Worm (Caenorhabditis elegans) whole organism, young adult: ENCODE measurements around the gene nhr-28.

ENCODE experiments used
- B0035.1 ChIP-seq: sonication (generic microtip); optimal IDR thresholded peaks from 2 replicates; lab custom pipeline; 2016; ENCODE audit warnings: missing genetic modification characterization, mild to moderate bottlenecking, missing compliant biosample characterization, missing genotype, missing genetic modification reagents
- F23B12.7 ChIP-seq: sonication (generic microtip); optimal IDR thresholded peaks from 2 replicates; lab custom pipeline; 2017; ENCODE audit warnings: missing genetic modification characterization, mild to moderate bottlenecking, missing compliant biosample characterization, antibody characterized with exemption, moderate library complexity; ENCODE audit not compliant: insufficient read depth
- F52B5.7 ChIP-seq: sonication (generic microtip); optimal IDR thresholded peaks from 2 replicates; lab custom pipeline; 2016; ENCODE audit warnings: mild to moderate bottlenecking, missing genetic modification characterization, missing compliant biosample characterization
- K11D2.4 ChIP-seq: fragments of 200-800 bp; sonication (Bioruptor generic); IDR thresholded peaks from 2 replicates; pipeline ENCODE4 v1.3.6; 2022; ENCODE audit warnings: missing genetic modification reagents, missing genetic modification characterization, missing compliant biosample characterization
- K12H6.12 ChIP-seq: fragments of 200-800 bp; sonication (Bioruptor generic); optimal IDR thresholded peaks from 2 replicates; lab custom pipeline; 2018; ENCODE audit warnings: mild to moderate bottlenecking, missing genetic modification characterization, missing compliant biosample characterization
- akir-1 ChIP-seq: fragments of 200-800 bp; sonication (Bioruptor generic); optimal IDR thresholded peaks from 2 replicates; lab custom pipeline; 2018; ENCODE audit warnings: mild to moderate bottlenecking, missing genetic modification characterization, moderate library complexity, missing compliant biosample characterization
- aptf-2 ChIP-seq: fragments of 200-800 bp; sonication (Bioruptor generic); conservative IDR thresholded peaks from 2 replicates; pipeline ENCODE4 v1.3.6; 2022; ENCODE audit warnings: missing genetic modification reagents, missing genetic modification characterization, missing compliant biosample characterization
- aptf-3 ChIP-seq: fragments of 200-800 bp; sonication (Bioruptor generic); IDR thresholded peaks from 2 replicates; pipeline ENCODE4 v1.3.6; 2022; ENCODE audit warnings: missing genetic modification characterization, missing compliant biosample characterization
- athp-1 ChIP-seq: sonication (generic microtip); optimal IDR thresholded peaks from 2 replicates; lab custom pipeline; 2017; ENCODE audit warnings: mild to moderate bottlenecking, missing genetic modification characterization, missing compliant biosample characterization
- bed-1 ChIP-seq: fragments of 200-800 bp; sonication (Bioruptor generic); IDR thresholded peaks from 2 replicates; pipeline ENCODE4 v1.3.6; 2022; ENCODE audit warnings: missing genetic modification reagents, missing genetic modification characterization, missing compliant biosample characterization
- ccch-3 ChIP-seq: fragments of 200-800 bp; sonication (Bioruptor generic); optimal IDR thresholded peaks from 2 replicates; lab custom pipeline; 2018; ENCODE audit warnings: mild to moderate bottlenecking, missing genetic modification characterization, missing compliant biosample characterization
- cebp-1 ChIP-seq, 2 experiments: fragments of 200-800 bp in 1 of 2; sonication (Bioruptor generic) in 1 of 2; sonication (generic microtip) in 1 of 2; IDR thresholded peaks in 1 of 2; optimal IDR thresholded peaks in 1 of 2; 2 replicates each; pipeline versions ENCODE4 v1.3.6 to Lab custom; 2017 to 2022; ENCODE audit warnings: missing compliant biosample characterization in 2 of 2, missing genetic modification characterization in 2 of 2, mild to moderate bottlenecking in 1 of 2, missing genetic modification reagents in 1 of 2, moderate library complexity in 1 of 2
- ceh-100 ChIP-seq: fragments of 200-800 bp; sonication (Bioruptor generic); IDR thresholded peaks from 2 replicates; pipeline ENCODE4 v1.3.6; 2022; ENCODE audit warnings: missing genetic modification reagents, missing genetic modification characterization, missing compliant biosample characterization
- ceh-79 ChIP-seq: sonication (generic microtip); optimal IDR thresholded peaks from 2 replicates; lab custom pipeline; 2017; ENCODE audit warnings: mild to moderate bottlenecking, missing genetic modification characterization, missing compliant biosample characterization
- die-1 ChIP-seq: sonication (generic microtip); optimal IDR thresholded peaks from 2 replicates; lab custom pipeline; 2016; ENCODE audit warnings: missing genotype, mild to moderate bottlenecking, missing genetic modification characterization, missing compliant biosample characterization
- dox-1 ChIP-seq: fragments of 200-800 bp; sonication (Bioruptor generic); IDR thresholded peaks from 2 replicates; pipeline ENCODE4 v1.3.6; 2022; ENCODE audit warnings: missing genetic modification reagents, missing genetic modification characterization, missing compliant biosample characterization
- egl-18 ChIP-seq: fragments of 200-800 bp; sonication (Bioruptor generic); IDR thresholded peaks from 2 replicates; pipeline ENCODE4 v1.3.6; 2022; ENCODE audit warnings: missing genetic modification reagents, missing genetic modification characterization, missing compliant biosample characterization
- egl-44 ChIP-seq: fragments of 200-800 bp; sonication (Bioruptor generic); IDR thresholded peaks from 2 replicates; pipeline ENCODE4 v1.3.6; 2022; ENCODE audit warnings: missing genetic modification reagents, missing genetic modification characterization, missing compliant biosample characterization
- ets-4 ChIP-seq: fragments of 200-800 bp; sonication (Bioruptor generic); optimal IDR thresholded peaks from 2 replicates; lab custom pipeline; 2018; ENCODE audit warnings: mild to moderate bottlenecking, missing genetic modification characterization, missing compliant biosample characterization
- fkh-3 ChIP-seq: sonication (generic microtip); optimal IDR thresholded peaks from 2 replicates; lab custom pipeline; 2016; ENCODE audit warnings: mild to moderate bottlenecking, missing genetic modification characterization, missing compliant biosample characterization
- gei-17 ChIP-seq: fragments of 200-800 bp; sonication (Bioruptor generic); optimal IDR thresholded peaks from 2 replicates; lab custom pipeline; 2018; ENCODE audit warnings: mild to moderate bottlenecking, missing genetic modification characterization, missing compliant biosample characterization
- hlh-12 ChIP-seq: sonication (generic microtip); optimal IDR thresholded peaks from 2 replicates; lab custom pipeline; 2016; ENCODE audit warnings: missing genetic modification characterization, missing compliant biosample characterization
- hlh-26 ChIP-seq: fragments of 200-800 bp; sonication (Bioruptor generic); conservative IDR thresholded peaks from 2 replicates; pipeline ENCODE4 v1.3.6; 2022; ENCODE audit warnings: missing genetic modification reagents, missing genetic modification characterization, missing compliant biosample characterization
- let-526 ChIP-seq: fragments of 200-800 bp; sonication (Bioruptor generic); IDR thresholded peaks from 2 replicates; pipeline ENCODE4 v1.3.6; 2022; ENCODE audit warnings: missing genetic modification reagents, missing genetic modification characterization, missing compliant biosample characterization
- lin-26 ChIP-seq: fragments of 200-800 bp; sonication (Bioruptor generic); IDR thresholded peaks from 2 replicates; pipeline ENCODE4 v1.3.6; 2022; ENCODE audit warnings: missing genetic modification reagents, missing genetic modification characterization, missing compliant biosample characterization
- lin-35 ChIP-seq, 3 experiments: fragments of 150-350 bp in 2 of 3; sonication (generic microtip) in 1 of 3; optimal IDR thresholded peaks; 2 replicates each; lab custom pipeline; 2014 to 2018; ENCODE audit warnings: missing biosample characterization in 3 of 3, missing genetic modification characterization in 3 of 3, missing genetic modification reagents in 3 of 3
- lsl-1 ChIP-seq: fragments of 200-800 bp; sonication (Bioruptor generic); optimal IDR thresholded peaks from 2 replicates; lab custom pipeline; 2018; ENCODE audit warnings: mild to moderate bottlenecking, missing genetic modification characterization, moderate library complexity, missing compliant biosample characterization
- lsy-27 ChIP-seq: sonication (generic microtip); optimal IDR thresholded peaks from 2 replicates; lab custom pipeline; 2017; ENCODE audit warnings: missing genetic modification characterization, mild to moderate bottlenecking, missing compliant biosample characterization, antibody characterized with exemption, missing genotype, borderline replicate concordance; ENCODE audit not compliant: insufficient read depth
- madf-10 ChIP-seq: sonication (generic microtip); optimal IDR thresholded peaks from 2 replicates; lab custom pipeline; 2016; ENCODE audit warnings: mild to moderate bottlenecking, missing genetic modification characterization, missing compliant biosample characterization
- mel-28 ChIP-seq: sonication (generic microtip); optimal IDR thresholded peaks from 2 replicates; lab custom pipeline; 2016; ENCODE audit warnings: borderline replicate concordance, mild to moderate bottlenecking, missing genetic modification characterization, missing compliant biosample characterization
- mes-4 ChIP-seq: sonication (generic microtip); optimal IDR thresholded peaks from 2 replicates; lab custom pipeline; 2016; ENCODE audit warnings: missing genotype, missing genetic modification characterization, missing compliant biosample characterization
- mxl-1 ChIP-seq: sonication (generic microtip); optimal IDR thresholded peaks from 2 replicates; lab custom pipeline; 2016; ENCODE audit warnings: missing genetic modification characterization, missing compliant biosample characterization
- nfya-2 ChIP-seq: fragments of 200-800 bp; sonication (Bioruptor generic); IDR thresholded peaks from 2 replicates; pipeline ENCODE4 v1.3.6; 2022; ENCODE audit warnings: missing genetic modification reagents, missing genetic modification characterization, missing compliant biosample characterization
- nfyb-1 ChIP-seq: fragments of 200-800 bp; sonication (Bioruptor generic); IDR thresholded peaks from 2 replicates; pipeline ENCODE4 v1.3.6; 2022; ENCODE audit warnings: missing genetic modification reagents, missing genetic modification characterization, missing compliant biosample characterization
- nhr-27 ChIP-seq: fragments of 200-800 bp; sonication (Bioruptor generic); optimal IDR thresholded peaks from 2 replicates; lab custom pipeline; 2018; ENCODE audit warnings: mild to moderate bottlenecking, missing genetic modification characterization, moderate library complexity, missing compliant biosample characterization
- rcor-1 ChIP-seq: fragments of 200-800 bp; sonication (Bioruptor generic); IDR thresholded peaks from 2 replicates; pipeline ENCODE4 v1.3.6; 2022; ENCODE audit warnings: missing genetic modification reagents, missing genetic modification characterization, missing compliant biosample characterization
- sea-2 ChIP-seq: fragments of 200-800 bp; sonication (Bioruptor generic); IDR thresholded peaks from 2 replicates; pipeline ENCODE4 v1.3.6; 2022; ENCODE audit warnings: missing genetic modification characterization, missing compliant biosample characterization
- snpc-1.1 ChIP-seq: sonication (generic microtip); optimal IDR thresholded peaks from 2 replicates; lab custom pipeline; 2017; ENCODE audit warnings: missing genetic modification characterization, mild to moderate bottlenecking, missing compliant biosample characterization, antibody characterized with exemption, moderate library complexity, missing genotype, missing genetic modification reagents; ENCODE audit not compliant: insufficient read depth
- snpc-4 ChIP-seq, 5 experiments: fragments of 150-350 bp in 1 of 5; sonication (generic microtip) in 4 of 5; optimal IDR thresholded peaks; 2 replicates each; lab custom pipeline; 2014 to 2018; ENCODE audit warnings: missing genetic modification characterization in 5 of 5, missing biosample characterization in 3 of 5, antibody characterized with exemption in 2 of 5, mild to moderate bottlenecking in 2 of 5, missing compliant biosample characterization in 2 of 5, missing genotype in 2 of 5, moderate library complexity in 2 of 5, missing genetic modification reagents in 1 of 5
- somi-1 ChIP-seq: fragments of 200-800 bp; sonication (Bioruptor generic); optimal IDR thresholded peaks from 2 replicates; lab custom pipeline; 2018; ENCODE audit warnings: mild to moderate bottlenecking, missing genetic modification characterization, missing compliant biosample characterization
- tbx-9 ChIP-seq: sonication (generic microtip); optimal IDR thresholded peaks from 2 replicates; lab custom pipeline; 2016; ENCODE audit warnings: borderline replicate concordance, missing genetic modification characterization, inconsistent platforms, missing compliant biosample characterization
- unc-130 ChIP-seq: sonication (generic microtip); optimal IDR thresholded peaks from 2 replicates; lab custom pipeline; 2016; ENCODE audit warnings: missing genetic modification reagents, missing genetic modification characterization, missing compliant biosample characterization
- unc-62 ChIP-seq: fragments of 150-350 bp; optimal IDR thresholded peaks from 2 replicates; lab custom pipeline; 2014; ENCODE audit warnings: missing biosample characterization, missing genetic modification reagents, missing genetic modification characterization
- zim-3 ChIP-seq: sonication (generic microtip); optimal IDR thresholded peaks from 2 replicates; lab custom pipeline; 2017; ENCODE audit warnings: mild to moderate bottlenecking, missing genetic modification characterization, moderate library complexity, missing compliant biosample characterization
- ztf-18 ChIP-seq: sonication (generic microtip); optimal IDR thresholded peaks from 2 replicates; lab custom pipeline; 2016; ENCODE audit warnings: missing genotype, mild to moderate bottlenecking, missing genetic modification characterization, missing compliant biosample characterization
- ztf-22 ChIP-seq: fragments of 200-800 bp; sonication (Bioruptor generic); optimal IDR thresholded peaks from 2 replicates; lab custom pipeline; 2018; ENCODE audit warnings: mild to moderate bottlenecking, missing genetic modification characterization, moderate library complexity, missing compliant biosample characterization
- ztf-25 ChIP-seq: fragments of 200-800 bp; sonication (Bioruptor generic); IDR thresholded peaks from 2 replicates; pipeline ENCODE4 v1.3.6; 2022; ENCODE audit warnings: missing genetic modification reagents, missing genetic modification characterization, missing compliant biosample characterization

Gene nhr-28

DNA sequence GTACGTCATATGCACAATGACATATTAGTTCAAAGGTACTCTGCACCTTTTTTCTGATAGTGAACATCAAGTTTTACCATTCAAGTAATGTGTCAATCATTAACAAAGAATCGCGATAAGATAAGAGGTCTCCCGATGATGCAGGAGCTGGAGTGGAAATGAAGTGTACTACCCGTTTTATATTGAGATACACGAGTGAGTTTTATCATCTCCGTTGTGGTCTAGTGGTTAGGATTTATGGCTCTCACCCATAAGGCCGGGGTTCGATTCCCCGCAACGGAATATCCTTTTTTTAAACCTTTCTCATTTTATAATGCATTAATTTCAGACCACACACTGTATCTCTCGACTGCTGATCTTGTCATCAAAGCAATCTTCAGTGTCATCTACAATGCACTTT is 23.1 kb downstream of the nhr-28 start (continued):
- TF ChIP-seq F23B12.7 (tag; lab: Kevin White, UChicago) (peak; percentile 62), B0035.1 (tag; lab: Kevin White, UChicago) (peak; percentile 52), sea-2 (no peak), rcor-1 (GFP tag; lab: Robert Waterston, UW) (peak; percentile 53), nfyb-1 (peak; percentile 85), mxl-1 (tag; lab: Kevin White, UChicago) (peak; percentile 14), madf-10 (tag; lab: Kevin White, UChicago) (peak; percentile 74), ztf-18 (peak; percentile 48), tbx-9 (tag; lab: Kevin White, UChicago) (no peak), mes-4 (tag; lab: Kevin White, UChicago) (peak; percentile 41), let-526 (GFP tag; lab: Robert Waterston, UW) (no peak), K12H6.12 (tag; lab: Kevin White, UChicago) (no peak), gei-17 (peak; percentile 57), cebp-1 (GFP tag; IDR thresholded peaks at IDR 0.05; lab: Robert Waterston, UW) (peak; percentile 43; the same call in 1 of the 2 replicates), cebp-1 (tag; optimal IDR thresholded peaks at IDR 0.05; lab: Kevin White, UChicago) (peak; percentile 63), athp-1 (tag; lab: Kevin White, UChicago) (peak; percentile 39), lsy-27 (tag; lab: Kevin White, UChicago) (peak; percentile 20), hlh-26 (GFP tag; lab: Robert Waterston, UW) (no peak), snpc-4 (GFP tag; optimal IDR thresholded peaks at IDR 0.05; lab: Kevin White, UChicago) (peak; percentile 80), snpc-4 (tag; optimal IDR thresholded peaks at IDR 0.05; lab: Kevin White, UChicago) (peak; percentile 32 to 82 (median 48)), lin-26 (GFP tag; lab: Robert Waterston, UW) (peak; percentile 85), aptf-2 (GFP tag; lab: Robert Waterston, UW) (no peak), ztf-22 (GFP tag; lab: Kevin White, UChicago) (peak; percentile 36), K11D2.4 (no peak), zim-3 (peak; percentile 62), fkh-3 (tag; lab: Kevin White, UChicago) (no peak), ceh-100 (GFP tag; lab: Robert Waterston, UW) (peak; percentile 33; the same call in 1 of the 2 replicates), ets-4 (peak; percentile 49), die-1 (peak; percentile 86), egl-18 (GFP tag; lab: Robert Waterston, UW) (no peak), unc-130 (peak; percentile 13), ceh-79 (tag; lab: Kevin White, UChicago) (no peak), aptf-3 (GFP tag; lab: Robert Waterston, UW) (no peak), akir-1 (GFP tag; lab: Kevin White, UChicago) (peak; percentile 57), mel-28 (tag; lab: Kevin White, UChicago) (no peak), ccch-3 (GFP tag; lab: Kevin White, UChicago) (no peak), hlh-12 (tag; lab: Kevin White, UChicago) (peak; percentile 66), nhr-27 (tag; lab: Kevin White, UChicago) (no peak), bed-1 (GFP tag; lab: Robert Waterston, UW) (no peak), dox-1 (peak; percentile 87; the same call in 1 of the 2 replicates), nfya-2 (GFP tag; lab: Robert Waterston, UW) (no peak), somi-1 (GFP tag; lab: Kevin White, UChicago) (peak; percentile 57), unc-62 (peak; percentile 69), ztf-25 (GFP tag; lab: Robert Waterston, UW) (peak; percentile 57; the same call in 1 of the 2 replicates), lsl-1 (GFP tag; lab: Kevin White, UChicago) (no peak), F52B5.7 (tag; lab: Kevin White, UChicago) (no peak), lin-35 (GFP tag; optimal IDR thresholded peaks at IDR 0.05; lab: Kevin White, UChicago) (peak in 1 of 3 experiments; percentile 38), snpc-1.1 (peak; percentile 62), egl-44 (GFP tag; lab: Robert Waterston, UW) (0 out of 2 replicates have a peak, but pooled peaks have one; percentile 38)
